Fruit fly (Drosophila melanogaster): ENCODE measurements around the gene CG32687.

CG32687 gene

DNA sequence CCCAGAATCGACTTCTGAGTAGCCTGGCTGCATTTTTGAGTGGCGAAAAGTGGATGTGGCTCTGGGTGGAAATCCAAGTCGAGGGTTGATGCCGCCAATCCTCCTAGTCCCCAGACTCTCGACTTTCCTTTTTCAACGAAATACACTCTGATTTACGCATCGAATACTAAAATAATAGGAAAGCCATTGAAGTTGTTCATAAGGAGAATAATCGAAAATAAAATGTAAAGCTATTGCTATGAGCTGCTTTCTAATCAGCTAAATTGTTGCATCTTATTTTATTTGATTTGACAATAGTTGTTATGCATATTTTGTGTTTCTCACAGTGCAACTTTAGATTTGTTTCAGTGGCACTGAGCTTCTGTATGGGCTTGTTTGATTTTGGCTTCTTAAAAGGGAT lies 26.6 kb upstream of the CG32687 start (continued):
- TF ChIP-seq D19B (GFP tag; optimal IDR thresholded peaks at IDR 0.05): no peak
- no peak for TF ChIP-seq gfzf (GFP tag; optimal IDR thresholded peaks at IDR 0.05)
- 0 out of 3 replicates have a peak, but pooled peaks have one; percentile 19 for TF ChIP-seq CG17361 (GFP tag; IDR thresholded peaks at IDR 0.05)
- TF ChIP-seq HmgD (GFP tag; optimal IDR thresholded peaks at IDR 0.05): no peak
- TF ChIP-seq Dbx (GFP tag; IDR thresholded peaks at IDR 0.05): no peak
- peak; percentile 27 for TF ChIP-seq CG18599 (GFP tag; optimal IDR thresholded peaks at IDR 0.05)
- TF ChIP-seq btn (GFP tag; optimal IDR thresholded peaks at IDR 0.05): no peak
- TF ChIP-seq bigmax (GFP tag; optimal IDR thresholded peaks at IDR 0.05): no peak
- no peak for TF ChIP-seq Chrac-16 (GFP tag; optimal IDR thresholded peaks at IDR 0.05)
- no peak for TF ChIP-seq shn (GFP tag; optimal IDR thresholded peaks at IDR 0.05)
- TF ChIP-seq CrebB (tag; optimal IDR thresholded peaks at IDR 0.05): no peak
- peak; percentile 11 for TF ChIP-seq CG17359 (tag; optimal IDR thresholded peaks at IDR 0.05)
- TF ChIP-seq eve (GFP tag; optimal IDR thresholded peaks at IDR 0.05): peak in 1 of 2 experiments; percentile 50
- TF ChIP-seq CG7928 (GFP tag; optimal IDR thresholded peaks at IDR 0.05): no peak
- TF ChIP-seq Sry-δ (GFP tag; optimal IDR thresholded peaks at IDR 0.05): no peak
- TF ChIP-seq phol (tag; optimal IDR thresholded peaks at IDR 0.05): peak; percentile 2
- peak; percentile 7 for TF ChIP-seq grau (tag; optimal IDR thresholded peaks at IDR 0.05)
- TF ChIP-seq usp (GFP tag; optimal IDR thresholded peaks at IDR 0.05): no peak
- no peak for TF ChIP-seq CTCF (GFP tag; optimal IDR thresholded peaks at IDR 0.05)
- TF ChIP-seq gcm (GFP tag; optimal IDR thresholded peaks at IDR 0.05): no peak
- no peak for TF ChIP-seq tll (GFP tag; optimal IDR thresholded peaks at IDR 0.05)
- no peak for TF ChIP-seq ase (GFP tag; IDR thresholded peaks at IDR 0.05)
- TF ChIP-seq pum (GFP tag; optimal IDR thresholded peaks at IDR 0.05): no peak
- TF ChIP-seq Doc3 (GFP tag; IDR thresholded peaks at IDR 0.05; ENCODE audit: partially characterized antibody): no peak
- peak; percentile 33 for TF ChIP-seq Sox102F (GFP tag; optimal IDR thresholded peaks at IDR 0.05)
- TF ChIP-seq hkb (optimal IDR thresholded peaks at IDR 0.05): no peak
- 0 out of 2 replicates have a peak, but pooled peaks have one; percentile 22 for TF ChIP-seq hkb (GFP tag; IDR thresholded peaks at IDR 0.05)
- TF ChIP-seq CG10979 (tag; optimal IDR thresholded peaks at IDR 0.05): peak; percentile 18
- no peak for TF ChIP-seq CG33557 (GFP tag; optimal IDR thresholded peaks at IDR 0.05)
- TF ChIP-seq CG11456 (GFP tag; IDR thresholded peaks at IDR 0.05): no peak
- peak; percentile 64 for TF ChIP-seq sens (GFP tag)
- TF ChIP-seq Fer1 (GFP tag; optimal IDR thresholded peaks at IDR 0.05): no peak
- TF ChIP-seq CG14860 (GFP tag; IDR thresholded peaks at IDR 0.05; ENCODE audit: partially characterized antibody): no peak
- no peak for TF ChIP-seq CG10543 (GFP tag; optimal IDR thresholded peaks at IDR 0.05)

DNA sequence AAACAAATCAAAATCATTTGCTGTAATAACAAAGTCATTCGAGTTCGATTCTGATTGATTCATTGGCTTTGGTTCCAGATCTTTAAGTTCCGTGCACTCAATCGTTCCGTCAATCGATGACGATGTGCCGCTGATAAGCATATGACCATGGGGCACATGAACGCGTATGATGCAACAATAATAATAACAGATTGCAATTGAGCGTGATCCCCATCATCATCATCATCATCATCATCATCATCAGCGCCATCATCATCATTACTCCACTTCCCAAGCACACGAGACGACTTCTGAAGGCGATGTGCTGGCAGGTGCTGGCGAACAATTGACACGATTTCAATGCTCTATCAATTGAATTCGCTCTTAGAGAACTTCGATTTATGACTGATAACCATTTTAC lies 9.3 kb upstream of the CG32687 start:
- TF ChIP-seq Pdp1 (GFP tag; optimal IDR thresholded peaks at IDR 0.05): peak in 1 of 2 experiments; percentile 60
- no peak for TF ChIP-seq CG30020 (tag; optimal IDR thresholded peaks at IDR 0.05)
- TF ChIP-seq Usf (GFP tag; optimal IDR thresholded peaks at IDR 0.05): no peak

DNA sequence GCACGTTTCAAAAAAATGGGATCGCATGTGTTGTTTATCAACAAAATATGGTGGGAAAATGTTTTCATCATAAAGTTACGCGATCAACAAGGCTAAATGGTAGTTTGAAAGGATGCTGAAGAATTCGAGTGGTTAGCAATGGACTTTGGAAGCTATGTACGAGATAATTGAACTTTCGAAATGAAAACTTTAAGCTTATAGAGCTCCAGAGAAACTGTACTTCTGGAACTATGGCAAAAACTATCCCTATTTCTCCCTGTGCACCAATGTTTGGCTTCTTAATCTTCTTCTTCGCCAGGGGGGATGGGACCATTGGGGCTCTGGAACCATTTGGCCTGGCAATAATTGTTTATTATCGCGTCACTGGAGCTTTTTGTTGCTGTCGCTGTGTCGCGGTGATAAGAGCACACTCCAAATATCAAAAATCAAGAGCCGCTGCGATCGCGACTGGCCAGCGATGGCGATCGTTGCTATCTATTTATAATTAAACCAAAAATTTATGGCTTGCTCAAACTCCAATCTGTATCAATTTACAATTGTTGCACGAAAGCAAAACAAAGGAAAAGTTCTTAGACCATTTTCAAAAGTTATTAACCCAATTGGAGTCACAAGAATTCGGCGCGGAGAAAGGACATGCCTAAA lies 1.1 kb upstream of the CG32687 start:
- TF ChIP-seq CG15269 (tag; optimal IDR thresholded peaks at IDR 0.05) (peak; percentile 59), CG34376 (GFP tag; optimal IDR thresholded peaks at IDR 0.05) (peak; percentile 76), cwo (GFP tag; optimal IDR thresholded peaks at IDR 0.05) (peak; percentile 83), lilli (GFP tag; optimal IDR thresholded peaks at IDR 0.05) (peak; percentile 60), CG6175 (GFP tag; IDR thresholded peaks at IDR 0.05) (no peak), schlank (tag; optimal IDR thresholded peaks at IDR 0.05) (peak; percentile 9), CG15514 (GFP tag; optimal IDR thresholded peaks at IDR 0.05) (peak; percentile 62), org-1 (GFP tag; optimal IDR thresholded peaks at IDR 0.05) (peak; percentile 30), sd (tag; optimal IDR thresholded peaks at IDR 0.05) (peak; percentile 36), E2f1 (GFP tag; IDR thresholded peaks at IDR 0.05) (0 out of 2 replicates have a peak, but pooled peaks have one; percentile 8), CG12071 (GFP tag; optimal IDR thresholded peaks at IDR 0.05) (peak; percentile 29), Gug (GFP tag; IDR thresholded peaks at IDR 0.05) (peak; percentile 21; the same call in 1 of the 4 replicates), CG12744 (GFP tag; optimal IDR thresholded peaks at IDR 0.05) (no peak), vfl (GFP tag; optimal IDR thresholded peaks at IDR 0.05) (peak; percentile 23)
